Worm (Caenorhabditis elegans) whole organism, L2 larva: Measurements from ENCODE around the gene rps-0.

Experiments used
- F13H6.1 ChIP-seq: sonication (generic microtip); optimal IDR thresholded peaks from 2 replicates; lab custom pipeline; 2016; ENCODE audit warnings: missing genetic modification characterization, missing compliant biosample characterization
- alr-1 ChIP-seq: fragments of 150-350 bp; optimal IDR thresholded peaks from 2 replicates; lab custom pipeline; 2014; ENCODE audit warnings: missing biosample characterization, missing genetic modification characterization
- ceh-16 ChIP-seq: fragments of 150-350 bp; optimal IDR thresholded peaks from 2 replicates; lab custom pipeline; 2014; ENCODE audit warnings: missing biosample characterization, missing genetic modification characterization
- crh-2 ChIP-seq: sonication (generic microtip); optimal IDR thresholded peaks from 2 replicates; lab custom pipeline; 2017; ENCODE audit warnings: missing biosample characterization, missing genetic modification characterization
- gmeb-1 ChIP-seq: fragments of 150-350 bp; optimal IDR thresholded peaks from 2 replicates; lab custom pipeline; 2014; ENCODE audit warnings: missing biosample characterization, missing genetic modification characterization
- lin-39 ChIP-seq: fragments of 150-350 bp; optimal IDR thresholded peaks from 2 replicates; lab custom pipeline; 2014; ENCODE audit warnings: missing biosample characterization, missing genetic modification reagents, missing genetic modification characterization
- mab-5 ChIP-seq: fragments of 150-350 bp; optimal IDR thresholded peaks from 2 replicates; lab custom pipeline; 2014; ENCODE audit warnings: missing biosample characterization, missing genetic modification characterization
- nhr-10 ChIP-seq: sonication (generic microtip); optimal IDR thresholded peaks from 2 replicates; lab custom pipeline; 2017; ENCODE audit warnings: missing biosample characterization, missing genetic modification characterization
- nhr-237 ChIP-seq: fragments of 150-350 bp; optimal IDR thresholded peaks from 2 replicates; lab custom pipeline; 2014; ENCODE audit warnings: missing biosample characterization, missing genetic modification characterization
- skn-1 ChIP-seq: sonication (generic microtip); optimal IDR thresholded peaks from 2 replicates; lab custom pipeline; 2017; ENCODE audit warnings: missing biosample characterization, missing genetic modification characterization
- snpc-4 ChIP-seq: fragments of 150-350 bp; optimal IDR thresholded peaks from 2 replicates; lab custom pipeline; 2014; ENCODE audit warnings: missing biosample characterization, missing genetic modification characterization

DNA sequence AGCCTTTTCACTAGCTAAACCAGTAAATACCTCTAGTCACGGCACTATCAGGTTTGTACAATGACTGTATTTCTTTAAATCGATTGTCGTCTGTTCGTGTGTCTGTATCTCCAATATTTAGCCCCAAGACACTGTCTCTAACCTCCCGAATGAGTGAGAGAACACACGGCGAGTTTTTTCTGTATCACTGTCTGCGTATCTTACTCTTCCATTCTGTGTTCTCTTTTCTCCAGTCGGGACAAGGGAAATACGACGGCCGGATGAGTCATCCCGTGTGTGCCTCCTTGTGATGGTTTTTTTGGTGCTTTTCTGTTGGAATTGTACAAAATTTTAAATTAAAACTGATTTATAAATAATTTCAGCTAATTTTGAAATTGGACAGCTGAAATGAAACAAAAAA is 42.2 kb upstream of the rps-0 start:
- TF ChIP-seq F13H6.1 (tag; lab: Kevin White, UChicago): peak; percentile 73
- TF ChIP-seq alr-1 (tag; lab: Kevin White, UChicago): no peak
- no peak for TF ChIP-seq snpc-4 (tag; lab: Kevin White, UChicago)
- TF ChIP-seq lin-39 (tag; lab: Kevin White, UChicago): no peak
- TF ChIP-seq mab-5 (tag; lab: Kevin White, UChicago): no peak
- TF ChIP-seq ceh-16 (tag; lab: Kevin White, UChicago): no peak
- no peak for TF ChIP-seq nhr-10
- TF ChIP-seq skn-1 (tag; lab: Kevin White, UChicago): no peak
- peak; percentile 35 for TF ChIP-seq gmeb-1 (tag; lab: Kevin White, UChicago)
- peak; percentile 66 for TF ChIP-seq crh-2
- no peak for TF ChIP-seq nhr-237 (tag; lab: Kevin White, UChicago)
